Fruit fly (Drosophila melanogaster) whole organism: ENCODE results near the gene Cbs.

Source experiments
- Dll ChIP-seq: fragments of >200 bp; optimal IDR thresholded peaks from 2 replicates; lab custom pipeline; 2017
- pan ChIP-seq: fragments of >200 bp; optimal IDR thresholded peaks from 2 replicates; lab custom pipeline; 2017

DNA sequence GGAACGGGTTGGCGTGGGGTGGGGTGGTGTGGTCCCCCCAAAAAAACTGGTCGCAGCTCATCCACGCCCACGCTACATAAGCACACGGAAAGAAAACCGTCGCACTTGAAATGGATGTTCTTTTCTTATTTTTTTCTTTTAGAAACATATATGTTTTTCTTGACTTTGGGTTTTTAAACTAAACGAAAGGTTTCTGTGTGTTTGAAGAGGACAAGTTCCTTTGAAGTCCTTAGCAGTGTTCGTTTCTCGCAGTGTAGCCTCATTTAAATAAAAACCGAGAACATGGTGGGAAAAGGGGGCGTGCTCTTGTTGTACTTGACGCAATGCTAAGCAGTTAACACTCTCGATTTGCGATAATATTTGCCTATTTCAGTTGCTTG, 29.4 kb downstream of the Cbs start:
- TF ChIP-seq pan (lab: Kevin White, UChicago), result no peak
- no peak for TF ChIP-seq Dll (lab: Kevin White, UChicago)
